Worm (Caenorhabditis elegans): ENCODE results near the gene C14A4.13.

The C14A4.13 gene

DNA sequence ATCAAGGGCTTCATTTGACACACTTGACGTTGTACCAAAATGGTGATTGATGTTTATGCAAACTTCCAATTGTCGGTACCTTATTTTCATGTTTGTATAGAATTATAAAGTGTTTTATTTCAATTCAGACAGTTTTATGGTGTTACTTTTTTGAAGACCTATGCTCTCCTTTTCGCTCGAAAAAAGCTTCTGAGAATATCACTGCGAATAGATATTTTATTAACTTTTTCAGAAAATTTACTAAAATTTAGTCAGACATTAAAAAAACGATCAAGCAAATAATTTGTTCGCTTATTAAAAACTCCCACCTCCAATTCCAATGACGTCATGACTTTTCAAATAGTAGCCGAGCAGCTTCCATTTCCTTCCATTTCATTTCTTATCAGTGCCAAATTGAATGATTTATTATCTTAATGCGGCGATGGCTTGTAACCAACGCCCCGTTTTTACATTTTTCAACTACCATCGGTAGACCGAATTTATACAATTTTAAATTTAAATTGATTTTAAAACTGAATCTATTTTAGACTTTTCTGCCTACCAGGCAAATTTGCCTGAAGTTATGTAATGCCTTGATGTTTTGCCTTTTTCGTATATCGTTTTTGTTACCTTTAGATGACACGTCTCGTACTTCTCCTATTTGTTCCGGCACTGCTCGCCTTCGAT, 28.8 kb downstream of the C14A4.13 start, which contains the start of gene M28.10:
Gene M28.10 (plus strand): TSS at position 616 of the 666 bp plus-strand sequence.
- TF ChIP-seq elt-3 (tag; optimal IDR thresholded peaks at IDR 0.05), result no peak

DNA sequence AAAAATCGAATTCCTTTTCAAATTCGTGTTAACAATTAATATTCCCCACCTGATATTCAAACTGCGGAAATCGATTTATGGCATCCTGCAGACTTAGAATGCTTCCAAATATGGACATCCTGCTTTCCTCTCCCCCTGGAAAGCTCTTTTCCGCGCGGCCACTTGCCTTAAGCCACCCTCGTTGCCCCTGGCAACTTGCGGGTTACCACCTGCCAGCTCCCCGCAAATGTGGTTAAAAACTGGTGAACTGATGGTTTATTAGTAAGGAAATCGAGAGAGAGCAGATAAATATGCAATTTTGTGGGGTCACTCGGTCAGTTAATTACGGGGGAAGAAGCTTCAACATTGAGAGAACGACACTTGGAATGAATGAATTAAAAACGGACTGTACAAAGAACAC, 33.9 kb downstream of the C14A4.13 start, which contains the start of gene nphp-1:
Gene nphp-1 (minus strand): TSS at position 145 of the 400 bp plus-strand sequence.
- TF ChIP-seq unc-120 (tag; optimal IDR thresholded peaks at IDR 0.05; ENCODE audit: poor library complexity, severe bottlenecking) (peak; percentile 12), lin-13 (tag; optimal IDR thresholded peaks at IDR 0.05) (no peak), unc-39 (tag; optimal IDR thresholded peaks at IDR 0.05) (no peak), lin-32 (GFP tag; optimal IDR thresholded peaks at IDR 0.05) (peak; percentile 40), tbx-8 (GFP tag; optimal IDR thresholded peaks at IDR 0.05) (no peak)

DNA sequence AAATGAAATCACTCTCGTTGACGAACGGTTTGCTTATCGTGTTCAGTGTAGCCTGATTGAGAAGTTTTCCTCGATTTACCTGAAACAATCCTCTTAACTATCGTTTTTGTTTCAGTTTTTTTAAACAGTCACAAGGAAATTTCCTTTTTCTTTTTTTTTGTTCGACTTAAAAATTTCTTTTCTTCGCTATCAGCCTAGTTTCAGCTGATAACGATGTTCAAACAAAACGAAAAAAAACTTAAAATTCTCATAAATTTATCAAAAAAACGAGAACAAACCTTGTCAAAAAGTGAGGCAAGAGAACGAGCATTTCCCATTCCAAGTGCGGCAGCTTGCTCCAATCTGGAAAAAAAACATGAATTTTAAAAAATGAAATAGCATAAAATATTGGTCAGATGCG, 35.3 kb downstream of the C14A4.13 start:
- TF ChIP-seq nhr-2 (tag; optimal IDR thresholded peaks at IDR 0.05) (no peak), ceh-39 (tag; optimal IDR thresholded peaks at IDR 0.05) (no peak), unc-39 (tag; optimal IDR thresholded peaks at IDR 0.05) (no peak), nhr-237 (tag; optimal IDR thresholded peaks at IDR 0.05) (no peak), M03D4.4 (tag; optimal IDR thresholded peaks at IDR 0.05) (no peak), lsy-2 (tag; optimal IDR thresholded peaks at IDR 0.05) (no peak), nhr-12 (tag; optimal IDR thresholded peaks at IDR 0.05) (no peak), ham-2 (GFP tag; optimal IDR thresholded peaks at IDR 0.05) (no peak), ces-1 (GFP tag; optimal IDR thresholded peaks at IDR 0.05) (no peak), cnd-1 (tag; optimal IDR thresholded peaks at IDR 0.05) (no peak), ztf-11 (tag; optimal IDR thresholded peaks at IDR 0.05) (no peak), lin-32 (GFP tag; optimal IDR thresholded peaks at IDR 0.05) (no peak), drap-1 (GFP tag; optimal IDR thresholded peaks at IDR 0.05) (no peak), ceh-43 (GFP tag; optimal IDR thresholded peaks at IDR 0.05) (no peak), flh-1 (GFP tag; optimal IDR thresholded peaks at IDR 0.05) (no peak), unc-62 (GFP tag; optimal IDR thresholded peaks at IDR 0.05) (no peak)

DNA sequence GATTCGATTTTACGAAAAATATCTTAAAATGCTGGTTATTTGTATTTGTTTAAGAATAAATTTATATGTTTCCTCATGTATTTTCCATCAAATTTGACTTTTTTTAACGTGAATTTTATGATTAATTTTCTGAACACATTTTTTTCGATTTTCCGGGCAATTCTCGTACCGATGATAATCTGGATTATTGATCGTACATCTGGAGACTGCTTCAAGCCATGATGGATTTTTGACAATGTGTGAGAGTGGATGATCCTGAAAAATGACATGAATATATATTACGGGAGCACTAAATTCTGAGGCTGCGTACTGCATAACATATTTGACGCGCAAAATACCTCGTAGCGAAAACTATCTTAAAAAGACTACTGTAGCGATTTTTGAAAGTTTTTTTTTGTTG, 36.2 kb downstream of the C14A4.13 start:
- TF ChIP-seq hlh-1 (tag; optimal IDR thresholded peaks at IDR 0.05) (no peak), ceh-39 (tag; optimal IDR thresholded peaks at IDR 0.05) (no peak), lin-13 (tag; optimal IDR thresholded peaks at IDR 0.05) (no peak), nhr-12 (tag; optimal IDR thresholded peaks at IDR 0.05) (no peak), nhr-237 (tag; optimal IDR thresholded peaks at IDR 0.05) (no peak), unc-62 (GFP tag; optimal IDR thresholded peaks at IDR 0.05) (no peak), zip-8 (tag; optimal IDR thresholded peaks at IDR 0.05) (no peak), elt-1 (tag; optimal IDR thresholded peaks at IDR 0.05; ENCODE audit: borderline replicate concordance, insufficient read depth) (no peak), bed-3 (GFP tag; optimal IDR thresholded peaks at IDR 0.05) (no peak), M03D4.4 (tag; optimal IDR thresholded peaks at IDR 0.05) (no peak)

DNA sequence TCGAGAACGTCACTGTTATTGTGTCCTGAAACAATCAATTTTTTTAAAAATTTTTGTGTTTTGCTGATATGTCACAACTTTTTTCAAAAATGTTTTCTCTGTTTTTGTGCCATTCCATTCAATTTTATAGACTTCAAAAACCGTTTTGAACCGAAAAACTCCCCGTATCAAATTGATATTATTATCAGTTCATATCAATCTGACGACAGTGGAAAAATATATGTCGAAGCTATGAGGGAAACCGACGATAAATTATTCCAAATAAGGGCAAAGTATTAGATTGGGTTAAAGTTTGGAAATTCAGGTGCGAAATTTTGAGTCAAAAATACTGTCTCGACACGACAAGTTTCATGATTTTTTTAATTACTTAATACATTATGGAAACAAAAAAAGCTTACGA, 38.1 kb downstream of the C14A4.13 start:
- TF ChIP-seq blmp-1 (tag; optimal IDR thresholded peaks at IDR 0.05) (no peak), nhr-28 (tag; optimal IDR thresholded peaks at IDR 0.05) (no peak)

DNA sequence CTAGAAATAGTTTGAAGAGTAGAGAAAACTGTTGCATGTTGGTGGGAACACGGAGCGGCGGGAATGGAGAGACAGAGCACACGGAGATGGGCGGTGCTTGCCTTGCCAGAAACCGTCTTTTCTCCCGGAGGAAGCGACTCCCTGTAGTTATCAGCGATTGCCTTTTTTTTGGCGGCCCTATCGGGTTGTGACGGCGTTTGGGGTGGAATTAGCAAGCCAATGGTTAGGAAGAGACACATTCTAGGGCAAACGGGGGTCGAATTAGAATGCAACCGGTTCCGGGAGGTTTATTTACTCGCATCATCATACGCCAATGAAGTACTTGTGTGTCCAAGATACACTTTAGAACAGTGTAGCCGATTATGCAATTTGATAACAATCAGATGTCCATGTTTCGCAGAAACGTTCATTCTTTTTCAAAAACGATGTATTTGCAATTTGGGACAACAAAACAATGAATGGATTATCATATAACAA, 39.4 kb downstream of the C14A4.13 start, which contains the start of gene lact-3:
Gene lact-3 (minus strand): TSS at position 51 of the 477 bp plus-strand sequence.
- TF ChIP-seq nhr-28 (tag; optimal IDR thresholded peaks at IDR 0.05) (no peak), ceh-83 (GFP tag; optimal IDR thresholded peaks at IDR 0.05) (no peak), tbx-8 (GFP tag; optimal IDR thresholded peaks at IDR 0.05) (no peak), nhr-2 (tag; optimal IDR thresholded peaks at IDR 0.05) (no peak), blmp-1 (tag; optimal IDR thresholded peaks at IDR 0.05) (no peak), mls-2 (tag; optimal IDR thresholded peaks at IDR 0.05) (no peak)

All from whole organism, mixed stage, embryonic.